Worm (Caenorhabditis elegans): ENCODE data around the gene C16C8.8.

The C16C8.8 gene

ce11 chrII:3425433-3425832 lies 36.1 kb downstream of the C16C8.8 start, which contains the start of gene nep-11:
Gene nep-11, minus strand, starts transcription at chrII:3425533.
- no peak for TF ChIP-seq elt-2 (tag; optimal IDR thresholded peaks at IDR 0.05)
- no peak for TF ChIP-seq ceh-6 (GFP tag; optimal IDR thresholded peaks at IDR 0.05)
- no peak for TF ChIP-seq pqm-1 (tag; optimal IDR thresholded peaks at IDR 0.05)
- TF ChIP-seq hlh-6 (tag; optimal IDR thresholded peaks at IDR 0.05) = no peak

- TF ChIP-seq nhr-232 (tag; optimal IDR thresholded peaks at IDR 0.05) (no peak), ref-2 (tag; optimal IDR thresholded peaks at IDR 0.05) (no peak), ceh-45 (GFP tag; IDR thresholded peaks at IDR 0.05) (no peak), syd-9 (tag; optimal IDR thresholded peaks at IDR 0.05) (no peak), sox-4 (tag; optimal IDR thresholded peaks at IDR 0.05) (no peak), ceh-22 (tag; optimal IDR thresholded peaks at IDR 0.05) (no peak)
These were observed 38.5 kb downstream of the C16C8.8 start for ce11 chrII:3422938-3423337.

- TF ChIP-seq ceh-6 (GFP tag; optimal IDR thresholded peaks at IDR 0.05) (no peak), ceh-45 (GFP tag; IDR thresholded peaks at IDR 0.05) (no peak), ceh-18 (tag; optimal IDR thresholded peaks at IDR 0.05) (no peak), ceh-19 (GFP tag; optimal IDR thresholded peaks at IDR 0.05) (no peak), che-1 (tag; optimal IDR thresholded peaks at IDR 0.05) (no peak), ceh-31 (tag; optimal IDR thresholded peaks at IDR 0.05) (no peak), nhr-11 (tag; optimal IDR thresholded peaks at IDR 0.05) (no peak), ceh-9 (tag; optimal IDR thresholded peaks at IDR 0.05) (no peak), unc-86 (tag; optimal IDR thresholded peaks at IDR 0.05) (no peak), ttx-3 (tag; optimal IDR thresholded peaks at IDR 0.05) (no peak), rnt-1 (tag; optimal IDR thresholded peaks at IDR 0.05) (no peak), pax-1 (tag; optimal IDR thresholded peaks at IDR 0.05) (no peak), K09A11.1 (tag; optimal IDR thresholded peaks at IDR 0.05; ENCODE audit: insufficient read depth) (no peak), nhr-232 (tag; optimal IDR thresholded peaks at IDR 0.05) (no peak), hlh-8 (tag; optimal IDR thresholded peaks at IDR 0.05) (no peak), pag-3 (tag; optimal IDR thresholded peaks at IDR 0.05; ENCODE audit: borderline replicate concordance) (no peak), eyg-1 (tag; optimal IDR thresholded peaks at IDR 0.05) (no peak), ceh-22 (tag; optimal IDR thresholded peaks at IDR 0.05) (no peak)
These were observed 45.0 kb downstream of the C16C8.8 start, which contains the start of gene nep-6 for ce11 chrII:3416528-3416927. Gene nep-6, plus strand, starts transcription at chrII:3416828.

ce11 chrII:3414383-3414910 lies 47.0 kb downstream of the C16C8.8 start, which contains the start of the genes F18A12.7 and F18A12.2:
Gene F18A12.7, minus strand, starts transcription at chrII:3414483.
Gene F18A12.2, plus strand, starts transcription at chrII:3414860.
- TF ChIP-seq C08G9.2 (tag; optimal IDR thresholded peaks at IDR 0.05) = no peak
- TF ChIP-seq ceh-2 (tag; optimal IDR thresholded peaks at IDR 0.05) = no peak
- TF ChIP-seq odd-2 (tag; optimal IDR thresholded peaks at IDR 0.05) = no peak
- no peak for TF ChIP-seq eyg-1 (tag; optimal IDR thresholded peaks at IDR 0.05)
- TF ChIP-seq unc-42 (tag; optimal IDR thresholded peaks at IDR 0.05) = no peak
- TF ChIP-seq zip-5 (tag; optimal IDR thresholded peaks at IDR 0.05) = no peak
- no peak for TF ChIP-seq syd-9 (tag; optimal IDR thresholded peaks at IDR 0.05)
- TF ChIP-seq hlh-30 (tag; optimal IDR thresholded peaks at IDR 0.05; ENCODE audit: insufficient read depth) = no peak
- no peak for TF ChIP-seq unc-55 (GFP tag; optimal IDR thresholded peaks at IDR 0.05)
- no peak for TF ChIP-seq fkh-10 (GFP tag; optimal IDR thresholded peaks at IDR 0.05)
- TF ChIP-seq ceh-14 (tag; optimal IDR thresholded peaks at IDR 0.05) = no peak
- no peak for TF ChIP-seq dve-1 (tag; optimal IDR thresholded peaks at IDR 0.05)
- no peak for TF ChIP-seq ceh-6 (GFP tag; optimal IDR thresholded peaks at IDR 0.05)
- TF ChIP-seq unc-3 (GFP tag; conservative IDR thresholded peaks at IDR 0.05) = no peak
- no peak for TF ChIP-seq unc-3 (tag; optimal IDR thresholded peaks at IDR 0.05)
- TF ChIP-seq madf-2 (tag; optimal IDR thresholded peaks at IDR 0.05) = no peak
- TF ChIP-seq lin-11 (tag; optimal IDR thresholded peaks at IDR 0.05) = no peak
- TF ChIP-seq pqm-1 (tag; optimal IDR thresholded peaks at IDR 0.05) = no peak

Measured in whole organism, late embryonic.